Worm (Caenorhabditis elegans): ENCODE results near the gene K02D10.4.

The K02D10.4 gene

DNA sequence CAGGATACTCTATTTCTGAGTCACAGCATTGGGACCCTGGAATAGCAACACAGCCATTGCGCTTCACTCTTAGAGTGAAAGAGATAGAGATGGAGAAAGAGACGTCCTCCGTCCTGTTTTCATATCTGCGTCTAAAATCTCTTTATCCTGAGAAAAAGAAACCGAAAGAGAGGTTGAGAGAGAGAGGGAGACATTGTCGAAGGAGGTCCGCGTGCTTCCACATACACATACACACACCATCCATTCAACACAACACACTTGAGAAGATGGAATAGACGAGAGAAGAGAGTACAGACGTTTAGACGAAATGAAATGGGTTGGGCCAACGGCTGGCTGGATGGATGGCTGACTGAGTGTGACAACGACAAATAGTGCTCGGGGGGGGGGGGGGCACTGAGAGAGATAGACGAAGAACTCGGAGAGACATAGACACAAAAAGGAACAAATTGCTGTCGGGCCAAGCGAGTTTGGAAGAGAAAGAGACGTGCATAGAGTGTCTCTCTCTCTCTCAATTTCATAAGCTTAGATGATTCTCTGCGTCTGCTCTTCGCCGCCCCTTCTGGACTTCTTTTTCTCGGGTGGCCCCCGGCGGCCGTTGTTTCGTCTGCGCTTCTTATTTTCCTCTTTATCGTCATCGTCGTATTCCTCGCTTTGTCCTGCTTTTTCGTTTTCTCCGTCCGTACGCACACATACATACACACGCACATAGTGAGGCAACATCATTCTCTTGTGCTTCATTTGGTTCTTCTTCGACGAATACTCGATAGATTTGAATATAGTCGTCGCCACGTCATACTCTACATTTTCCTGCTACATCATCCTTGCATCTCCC is 20.4 kb upstream of the K02D10.4 start, which contains the start of gene F54F2.6:
Gene F54F2.6, minus strand, starts transcription at position 738 of the 832 bp plus-strand sequence.
- TF ChIP-seq W03F9.2 (tag; optimal IDR thresholded peaks at IDR 0.05) (peak; percentile 65), dao-5 (tag; optimal IDR thresholded peaks at IDR 0.05) (no peak), him-1 (tag; optimal IDR thresholded peaks at IDR 0.05) (peak; percentile 88)

DNA sequence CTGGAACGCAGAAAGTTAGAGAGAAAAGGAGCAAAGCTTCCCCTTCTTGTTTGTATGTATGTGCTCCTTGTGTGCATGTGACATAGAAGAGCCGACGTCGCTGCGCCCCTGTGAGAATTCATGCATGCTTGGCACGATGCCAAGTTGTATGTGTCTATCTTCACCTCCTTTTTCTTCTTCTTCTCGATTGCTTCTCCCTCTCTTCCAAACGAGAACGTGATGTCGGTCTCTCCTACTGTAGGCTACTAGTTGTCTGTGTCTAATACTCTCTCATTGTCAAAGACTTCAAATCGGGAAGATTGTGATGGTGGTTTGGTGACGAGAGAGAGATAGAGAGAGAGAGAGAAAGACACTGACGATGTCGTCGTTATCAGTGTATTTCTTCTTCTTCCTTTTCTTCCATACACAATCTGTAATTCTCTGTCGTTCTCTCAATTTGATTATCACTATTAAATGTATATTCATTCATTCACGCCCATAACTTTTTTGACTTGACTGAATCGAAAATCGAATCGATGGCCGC is 17.5 kb upstream of the K02D10.4 start:
- TF ChIP-seq him-1 (tag; optimal IDR thresholded peaks at IDR 0.05) (peak; percentile 77), W03F9.2 (tag; optimal IDR thresholded peaks at IDR 0.05) (peak; percentile 75), dao-5 (tag; optimal IDR thresholded peaks at IDR 0.05) (no peak)

ce11 chrIII:8795595-8796141 is 15.9 kb upstream of the K02D10.4 start:
- peak; percentile 96 for TF ChIP-seq him-1 (tag; optimal IDR thresholded peaks at IDR 0.05)
- TF ChIP-seq dao-5 (tag; optimal IDR thresholded peaks at IDR 0.05) = peak; percentile 46
- TF ChIP-seq W03F9.2 (tag; optimal IDR thresholded peaks at IDR 0.05) = peak; percentile 86

ce11 chrIII:8794793-8795192 is 15.0 kb upstream of the K02D10.4 start:
- TF ChIP-seq him-1 (tag; optimal IDR thresholded peaks at IDR 0.05) = no peak
- no peak for TF ChIP-seq dao-5 (tag; optimal IDR thresholded peaks at IDR 0.05)
- no peak for TF ChIP-seq W03F9.2 (tag; optimal IDR thresholded peaks at IDR 0.05)

DNA sequence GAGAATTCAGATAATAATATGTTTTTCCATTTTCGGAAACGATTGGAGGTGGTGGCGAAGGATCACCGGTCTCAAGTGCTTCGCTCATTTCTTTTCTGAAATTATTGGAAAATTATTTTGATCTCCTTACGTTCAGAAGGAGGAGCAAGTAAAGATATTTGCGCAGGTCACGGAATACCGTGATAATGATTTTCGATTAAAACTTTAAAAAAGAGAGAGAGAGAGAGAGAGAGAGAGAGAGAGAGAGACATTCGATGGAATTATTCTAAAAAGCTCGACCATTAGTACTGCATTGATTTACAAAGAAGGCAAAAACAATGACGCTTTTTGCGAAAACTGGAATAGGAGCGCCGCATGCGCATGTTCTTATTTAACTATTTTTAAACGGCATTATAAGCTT is 12.4 kb upstream of the K02D10.4 start, which contains the start of gene ztf-1:
Gene ztf-1, minus strand, starts transcription at position 101 of the 400 bp plus-strand sequence.
- TF ChIP-seq dao-5 (tag; optimal IDR thresholded peaks at IDR 0.05) (no peak), W03F9.2 (tag; optimal IDR thresholded peaks at IDR 0.05) (no peak), him-1 (tag; optimal IDR thresholded peaks at IDR 0.05) (no peak)

- TF ChIP-seq dao-5 (tag; optimal IDR thresholded peaks at IDR 0.05) (no peak), W03F9.2 (tag; optimal IDR thresholded peaks at IDR 0.05) (no peak), him-1 (tag; optimal IDR thresholded peaks at IDR 0.05) (no peak)
These were observed 11.4 kb upstream of the K02D10.4 start, which contains the start of the genes zfp-1 and F54F2.14 for ce11 chrIII:8791235-8791634. Gene zfp-1, plus strand, starts transcription at chrIII:8791535. Gene F54F2.14, plus strand, starts transcription at chrIII:8791546.

ce11 chrIII:8788690-8789089 is 8.9 kb upstream of the K02D10.4 start:
- TF ChIP-seq him-1 (tag; optimal IDR thresholded peaks at IDR 0.05) = peak; percentile 10
- TF ChIP-seq W03F9.2 (tag; optimal IDR thresholded peaks at IDR 0.05) = no peak

ce11 chrIII:8786077-8786476 is 6.3 kb upstream of the K02D10.4 start, which contains the start of gene K02D10.8:
Gene K02D10.8, plus strand, starts transcription at chrIII:8786377.
- TF ChIP-seq him-1 (tag; optimal IDR thresholded peaks at IDR 0.05) (no peak), dao-5 (tag; optimal IDR thresholded peaks at IDR 0.05) (no peak), W03F9.2 (tag; optimal IDR thresholded peaks at IDR 0.05) (no peak)

DNA sequence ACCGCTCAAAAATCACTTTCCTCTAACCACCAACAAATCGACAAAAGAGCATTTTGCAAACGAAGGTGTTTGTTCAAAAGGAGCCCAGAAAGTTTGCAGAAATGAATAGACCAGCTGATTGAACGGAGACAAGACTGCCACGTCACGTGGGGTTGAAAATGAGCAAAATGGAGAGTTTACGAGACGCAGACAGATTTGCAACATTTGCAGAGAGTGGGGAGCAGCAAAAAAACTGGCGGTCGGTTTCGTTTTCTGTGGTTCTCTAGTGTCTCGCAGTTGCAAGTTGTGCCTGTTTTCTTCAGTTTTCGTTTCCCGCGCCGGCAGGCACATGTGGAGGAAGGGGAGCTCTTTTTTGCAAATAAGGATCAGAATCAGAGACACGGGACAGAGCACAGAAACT is 5.6 kb upstream of the K02D10.4 start:
- TF ChIP-seq W03F9.2 (tag; optimal IDR thresholded peaks at IDR 0.05) (no peak), him-1 (tag; optimal IDR thresholded peaks at IDR 0.05) (peak; percentile 21), dao-5 (tag; optimal IDR thresholded peaks at IDR 0.05) (no peak)

ce11 chrIII:8784500-8784899 is 4.7 kb upstream of the K02D10.4 start:
- TF ChIP-seq dao-5 (tag; optimal IDR thresholded peaks at IDR 0.05) = no peak
- no peak for TF ChIP-seq W03F9.2 (tag; optimal IDR thresholded peaks at IDR 0.05)
- no peak for TF ChIP-seq him-1 (tag; optimal IDR thresholded peaks at IDR 0.05)

- no peak for TF ChIP-seq dao-5 (tag; optimal IDR thresholded peaks at IDR 0.05)
- TF ChIP-seq him-1 (tag; optimal IDR thresholded peaks at IDR 0.05) = no peak
These were observed 2.9 kb upstream of the K02D10.4 start for ce11 chrIII:8782744-8783143.

DNA sequence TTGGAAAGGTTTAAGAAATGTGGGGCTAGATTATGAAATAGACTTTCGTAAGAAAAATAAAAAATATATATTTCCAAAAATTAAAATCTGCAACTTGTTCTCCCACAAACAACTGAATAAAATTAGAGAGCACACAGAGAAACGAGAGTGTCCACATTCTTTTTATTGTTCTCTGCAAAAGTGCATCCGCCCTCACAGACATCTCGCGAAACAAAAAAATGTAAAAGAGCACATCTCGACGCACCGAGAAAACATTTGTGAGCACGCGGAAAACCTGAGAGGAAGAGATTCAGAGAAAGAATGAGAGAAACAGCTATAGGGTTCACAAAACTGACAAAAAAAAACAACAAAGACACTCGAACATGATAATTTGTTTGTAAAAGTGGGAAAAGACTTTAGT is 2.3 kb upstream of the K02D10.4 start:
- TF ChIP-seq dao-5 (tag; optimal IDR thresholded peaks at IDR 0.05) = no peak

- no peak for TF ChIP-seq him-1 (tag; optimal IDR thresholded peaks at IDR 0.05)
- no peak for TF ChIP-seq dao-5 (tag; optimal IDR thresholded peaks at IDR 0.05)
- TF ChIP-seq W03F9.2 (tag; optimal IDR thresholded peaks at IDR 0.05) = no peak
These were observed 661 bp upstream of the K02D10.4 start for ce11 chrIII:8780473-8780872.

DNA sequence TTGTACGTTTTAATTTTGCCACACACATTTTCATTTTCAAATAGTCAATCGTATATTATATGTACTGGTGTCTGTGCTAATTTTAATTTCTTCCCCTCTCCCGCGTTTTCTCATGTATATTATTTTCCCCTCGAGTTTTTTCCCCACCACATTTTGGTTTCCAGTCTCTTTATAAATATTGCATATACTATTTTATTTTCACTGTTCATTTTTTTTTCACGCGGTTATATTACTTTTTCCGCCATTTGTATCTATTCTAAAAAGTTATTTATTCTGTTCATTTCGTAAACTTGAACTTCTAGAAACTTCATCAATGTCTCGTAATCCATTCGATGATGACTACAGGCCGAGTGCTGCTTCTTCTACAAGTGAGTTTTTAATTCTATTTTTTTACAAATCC is 3.9 kb downstream of the K02D10.4 start, which contains the start of gene snap-29:
Gene snap-29, plus strand, starts transcription at position 301 of the 400 bp plus-strand sequence.
- TF ChIP-seq him-1 (tag; optimal IDR thresholded peaks at IDR 0.05) (no peak), dao-5 (tag; optimal IDR thresholded peaks at IDR 0.05) (no peak), W03F9.2 (tag; optimal IDR thresholded peaks at IDR 0.05) (no peak)
